Fruit fly (Drosophila melanogaster) whole organism, pupa: ENCODE data around the gene Alp11.

Source experiments
- CG10348 ChIP-seq: fragments of 200-800 bp; sonication (Bioruptor generic); IDR thresholded peaks from 2 replicates; pipeline ENCODE4 v1.3.6; 2022; ENCODE audit warnings: missing biosample characterization, missing genetic modification characterization
- CG12605 ChIP-seq: fragments of 200-800 bp; sonication (Bioruptor generic); IDR thresholded peaks from 2 replicates; pipeline ENCODE4 v1.3.6; 2022; ENCODE audit warnings: missing biosample characterization, missing genetic modification characterization
- CG13204 ChIP-seq: fragments of 200-800 bp; sonication (Bioruptor generic); optimal IDR thresholded peaks from 2 replicates; lab custom pipeline; 2018; ENCODE audit warnings: missing biosample characterization, mild to moderate bottlenecking, missing genetic modification characterization, moderate library complexity
- CG14655 ChIP-seq: fragments of 200-800 bp; sonication (Bioruptor generic); optimal IDR thresholded peaks from 3 replicates; lab custom pipeline; 2017; ENCODE audit warnings: mild to moderate bottlenecking, missing biosample characterization, missing genetic modification reagents, missing genetic modification characterization
- CG15710 ChIP-seq: fragments of 200-800 bp; sonication (Bioruptor generic); optimal IDR thresholded peaks from 2 replicates; lab custom pipeline; 2018; ENCODE audit warnings: missing biosample characterization, mild to moderate bottlenecking, missing genetic modification characterization, moderate library complexity
- CG17806 ChIP-seq: fragments of 200-800 bp; sonication (Bioruptor generic); optimal IDR thresholded peaks from 2 replicates; lab custom pipeline; 2018; ENCODE audit warnings: missing biosample characterization, mild to moderate bottlenecking, missing genetic modification characterization, moderate library complexity
- CG32121 ChIP-seq: fragments of 200-800 bp; sonication (Bioruptor generic); IDR thresholded peaks from 2 replicates; pipeline ENCODE4 v1.3.6; 2022; ENCODE audit warnings: missing biosample characterization, missing genetic modification characterization
- CG34367 ChIP-seq: fragments of 200-800 bp; sonication (Bioruptor generic); optimal IDR thresholded peaks from 2 replicates; lab custom pipeline; 2018; ENCODE audit warnings: missing biosample characterization, mild to moderate bottlenecking, missing genetic modification characterization
- CG4496 ChIP-seq: fragments of 200-800 bp; sonication (Bioruptor generic); IDR thresholded peaks from 3 replicates; pipeline ENCODE4 v1.3.6; 2022; ENCODE audit warnings: missing biosample characterization, missing genetic modification characterization
- CG8159 ChIP-seq: fragments of 200-800 bp; sonication (Bioruptor generic); optimal IDR thresholded peaks from 3 replicates; lab custom pipeline; 2018; ENCODE audit warnings: missing biosample characterization, mild to moderate bottlenecking, missing genetic modification characterization, moderate library complexity
- CG8301 ChIP-seq: fragments of 200-800 bp; sonication (Bioruptor generic); optimal IDR thresholded peaks from 2 replicates; lab custom pipeline; 2018; ENCODE audit warnings: missing biosample characterization, mild to moderate bottlenecking, missing genetic modification characterization
- CG9948 ChIP-seq: fragments of 200-800 bp; sonication (Bioruptor generic); optimal IDR thresholded peaks from 2 replicates; lab custom pipeline; 2018; ENCODE audit warnings: missing biosample characterization, mild to moderate bottlenecking, missing genetic modification characterization, moderate library complexity
- D1 ChIP-seq: fragments of 200-800 bp; sonication (Bioruptor generic); optimal IDR thresholded peaks from 2 replicates; lab custom pipeline; 2018; ENCODE audit warnings: missing biosample characterization, mild to moderate bottlenecking, missing genetic modification characterization, moderate library complexity
- EcR ChIP-seq: fragments of 200-800 bp; sonication (Bioruptor generic); optimal IDR thresholded peaks from 3 replicates; lab custom pipeline; 2019; ENCODE audit warnings: missing biosample characterization, missing genetic modification characterization, mild to moderate bottlenecking, moderate library complexity, missing genetic modification reagents
- Ets98B ChIP-seq: fragments of 200-800 bp; sonication (Bioruptor generic); IDR thresholded peaks from 2 replicates; pipeline ENCODE4 v1.3.6; 2022; ENCODE audit warnings: missing biosample characterization, missing genetic modification characterization
- Pif1A ChIP-seq: fragments of 200-800 bp; sonication (Bioruptor generic); optimal IDR thresholded peaks from 3 replicates; lab custom pipeline; 2016; ENCODE audit warnings: missing biosample characterization, missing genetic modification characterization
- Pif1B ChIP-seq: fragments of 200-800 bp; sonication (Bioruptor generic); optimal IDR thresholded peaks from 3 replicates; lab custom pipeline; 2016; ENCODE audit warnings: missing biosample characterization, missing genetic modification characterization
- Snoo ChIP-seq: fragments of 200-800 bp; sonication (Bioruptor generic); optimal IDR thresholded peaks from 3 replicates; lab custom pipeline; 2017; ENCODE audit warnings: missing biosample characterization, mild to moderate bottlenecking, missing genetic modification characterization, inconsistent platforms
- fd96Ca ChIP-seq: fragments of 200-800 bp; sonication (Bioruptor generic); IDR thresholded peaks from 3 replicates; pipeline ENCODE4 v1.3.6; 2022; ENCODE audit warnings: missing biosample characterization, missing genetic modification characterization
- gl ChIP-seq: fragments of 200-800 bp; sonication (Bioruptor generic); optimal IDR thresholded peaks from 2 replicates; lab custom pipeline; 2018; ENCODE audit warnings: missing biosample characterization, mild to moderate bottlenecking, missing genetic modification characterization
- rn ChIP-seq: fragments of 200-800 bp; sonication (Bioruptor generic); IDR thresholded peaks from 2 replicates; pipeline ENCODE4 v1.3.6; 2022; ENCODE audit warnings: missing biosample characterization, missing genetic modification characterization

Alp11 gene

dm6 chrX:15571939-15572338 lies 15.6 kb upstream of the Alp11 start, which contains the start of gene CG15643:
Gene CG15643, minus strand, starts transcription at chrX:15572149.
- TF ChIP-seq Pif1A (GFP tag; lab: Kevin White, UChicago): no peak
- no peak for TF ChIP-seq CG9948 (tag; lab: Kevin White, UChicago)
- no peak for TF ChIP-seq Snoo (tag; lab: Kevin White, UChicago)
- TF ChIP-seq CG15710 (tag; lab: Kevin White, UChicago): no peak
- no peak for TF ChIP-seq Pif1B (GFP tag; lab: Kevin White, UChicago)
- TF ChIP-seq gl (tag; lab: Kevin White, UChicago): no peak
- no peak for TF ChIP-seq CG8159 (tag; lab: Kevin White, UChicago)
- TF ChIP-seq Ets98B (GFP tag; lab: Robert Waterston, UW): no peak
- TF ChIP-seq CG14655 (GFP tag; lab: Kevin White, UChicago): no peak
- TF ChIP-seq CG32121: no peak
- no peak for TF ChIP-seq EcR (GFP tag; lab: Kevin White, UChicago)
- TF ChIP-seq D1 (tag; lab: Kevin White, UChicago): no peak
- TF ChIP-seq CG17806 (tag; lab: Kevin White, UChicago): no peak
- TF ChIP-seq CG13204 (GFP tag; lab: Kevin White, UChicago): no peak
- no peak for TF ChIP-seq CG34367 (tag; lab: Kevin White, UChicago)
- TF ChIP-seq fd96Ca (GFP tag; lab: Robert Waterston, UW): no peak
- no peak for TF ChIP-seq CG4496 (GFP tag; lab: Robert Waterston, UW)
- TF ChIP-seq CG12605 (GFP tag; lab: Robert Waterston, UW): no peak
- no peak for TF ChIP-seq rn (GFP tag; lab: Robert Waterston, UW)
- no peak for TF ChIP-seq CG10348 (GFP tag; lab: Robert Waterston, UW)
- TF ChIP-seq, all 21 proteins: peak for 0

dm6 chrX:15574384-15574783 lies 13.1 kb upstream of the Alp11 start, which contains the start of gene CG9213:
Gene CG9213, minus strand, starts transcription at chrX:15574535.
- no peak for TF ChIP-seq CG14655 (GFP tag; lab: Kevin White, UChicago)
- no peak for TF ChIP-seq CG9948 (tag; lab: Kevin White, UChicago)
- 0 out of 3 replicates have a peak, but pooled peaks have one; percentile 28 for TF ChIP-seq CG4496 (GFP tag; lab: Robert Waterston, UW)
- TF ChIP-seq, all 21 proteins: peak for 1

DNA sequence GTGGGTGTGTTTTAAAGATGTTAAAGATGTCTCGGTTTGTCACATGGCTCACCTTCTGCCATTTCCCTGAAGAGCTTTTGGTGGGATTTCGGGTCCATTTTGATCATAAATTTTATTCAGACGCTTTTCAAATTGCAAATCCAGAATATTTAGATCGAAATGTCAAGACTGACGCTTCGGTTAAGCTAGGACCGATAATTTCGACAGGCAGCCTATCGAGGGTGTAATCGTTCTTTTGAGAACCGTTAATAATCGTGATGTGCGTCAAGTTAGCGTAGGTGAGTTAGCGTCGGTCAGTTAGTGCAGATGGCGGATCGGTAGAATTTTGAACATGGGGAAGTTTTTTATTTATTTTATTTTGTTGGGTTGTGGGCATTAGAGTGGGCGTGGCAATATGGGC lies 12.0 kb upstream of the Alp11 start, which contains the start of gene CG42299:
TSS of gene CG42299 (minus strand) at position 127 of the 400 bp plus-strand sequence.
- TF ChIP-seq fd96Ca (GFP tag; lab: Robert Waterston, UW) (no peak), rn (GFP tag; lab: Robert Waterston, UW) (no peak), CG4496 (GFP tag; lab: Robert Waterston, UW) (no peak), Ets98B (GFP tag; lab: Robert Waterston, UW) (no peak), CG34367 (tag; lab: Kevin White, UChicago) (no peak), CG13204 (GFP tag; lab: Kevin White, UChicago) (no peak), CG8301 (tag; lab: Kevin White, UChicago) (no peak)
- TF ChIP-seq, all 21 proteins: peak for 0

DNA sequence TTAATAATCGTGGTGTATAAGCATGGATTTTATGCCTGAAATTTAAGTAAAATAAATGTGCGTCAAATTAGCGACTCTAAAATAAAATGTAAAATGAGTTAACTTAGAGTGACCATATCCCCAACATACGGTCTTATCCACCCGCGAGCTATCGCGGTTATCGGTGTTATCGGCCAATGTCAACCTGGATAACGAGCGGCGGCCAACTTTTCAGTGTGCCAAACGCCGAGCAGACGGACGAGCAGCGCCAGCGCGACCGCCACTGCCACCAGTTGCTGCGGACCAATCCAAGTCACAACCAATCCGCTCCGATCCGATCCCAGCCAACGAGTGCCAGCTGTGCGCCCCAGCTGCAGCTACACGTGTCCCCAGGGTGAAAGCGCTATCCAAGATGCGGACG lies 9.5 kb upstream of the Alp11 start, which contains the start of the genes cerv and CG7872:
TSS of gene cerv (minus strand) at position 129 of the 400 bp plus-strand sequence.
TSS of gene CG7872 (plus strand) at position 163 of the 400 bp plus-strand sequence.
- no peak for TF ChIP-seq rn (GFP tag; lab: Robert Waterston, UW)
- TF ChIP-seq CG4496 (GFP tag; lab: Robert Waterston, UW): peak; percentile 63; the same call in 2 of the 3 replicates

DNA sequence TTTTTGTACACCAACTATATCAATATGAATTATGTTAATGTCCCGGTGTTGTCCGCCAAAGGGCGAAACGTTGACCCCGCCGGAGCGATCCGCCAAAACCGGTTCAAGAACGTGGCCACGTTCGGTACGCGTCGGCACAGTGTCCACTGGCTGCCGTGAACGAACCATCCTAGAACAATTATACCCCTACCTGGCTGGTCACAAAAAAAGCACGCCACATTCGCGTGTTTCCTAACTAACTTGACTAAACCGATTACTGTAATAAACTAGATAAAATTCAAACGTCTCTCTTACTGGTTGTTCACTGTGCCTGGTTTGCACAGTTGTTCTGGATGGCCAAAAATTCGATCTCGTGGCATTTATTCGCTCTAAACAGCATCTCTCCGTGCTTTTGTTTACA lies 8.0 kb upstream of the Alp11 start:
- TF ChIP-seq CG32121: peak; percentile 91
- TF ChIP-seq CG17806 (tag; lab: Kevin White, UChicago): peak; percentile 87
- TF ChIP-seq CG9948 (tag; lab: Kevin White, UChicago): peak; percentile 89
- TF ChIP-seq CG10348 (GFP tag; lab: Robert Waterston, UW): peak; percentile 34; the same call in 1 of the 2 replicates
- peak; percentile 84 for TF ChIP-seq CG8159 (tag; lab: Kevin White, UChicago)
- TF ChIP-seq CG8301 (tag; lab: Kevin White, UChicago): peak; percentile 92
- peak; percentile 91 for TF ChIP-seq CG15710 (tag; lab: Kevin White, UChicago)
- TF ChIP-seq CG4496 (GFP tag; lab: Robert Waterston, UW): peak; percentile 97
- peak; percentile 87 for TF ChIP-seq gl (tag; lab: Kevin White, UChicago)
- peak; percentile 93 for TF ChIP-seq Ets98B (GFP tag; lab: Robert Waterston, UW)
- no peak for TF ChIP-seq CG13204 (GFP tag; lab: Kevin White, UChicago)
- TF ChIP-seq Pif1A (GFP tag; lab: Kevin White, UChicago): peak; percentile 96
- peak; percentile 87 for TF ChIP-seq CG12605 (GFP tag; lab: Robert Waterston, UW)
- TF ChIP-seq Snoo (tag; lab: Kevin White, UChicago): peak; percentile 96
- TF ChIP-seq fd96Ca (GFP tag; lab: Robert Waterston, UW): peak; percentile 96
- TF ChIP-seq Pif1B (GFP tag; lab: Kevin White, UChicago): peak; percentile 95
- TF ChIP-seq CG34367 (tag; lab: Kevin White, UChicago): peak; percentile 90
- TF ChIP-seq CG14655 (GFP tag; lab: Kevin White, UChicago): no peak
- TF ChIP-seq rn (GFP tag; lab: Robert Waterston, UW): peak; percentile 79; the same call in 1 of the 2 replicates
- peak; percentile 84 for TF ChIP-seq EcR (GFP tag; lab: Kevin White, UChicago)
- peak; percentile 61 for TF ChIP-seq D1 (tag; lab: Kevin White, UChicago)

DNA sequence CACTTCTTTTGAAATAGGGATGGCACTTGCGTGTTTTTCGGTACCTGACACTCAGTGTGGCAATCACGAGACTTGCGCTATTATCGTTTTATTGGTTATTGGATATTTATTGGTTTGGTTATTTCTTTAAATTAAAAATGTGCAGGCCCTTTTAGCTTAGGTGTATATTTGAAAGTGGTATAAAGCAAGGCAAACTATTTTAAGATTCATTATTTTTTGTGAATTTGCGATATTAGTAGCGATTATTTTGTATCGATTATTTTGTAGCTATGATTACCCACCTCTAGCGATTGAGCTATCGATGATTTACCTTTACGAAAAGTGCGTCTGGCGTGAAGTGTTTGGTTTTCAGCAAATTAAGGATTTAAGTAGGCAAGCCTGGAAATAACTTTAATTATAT lies 4.7 kb upstream of the Alp11 start, which contains the start of the genes CG9215 and CG8097:
TSS of gene CG9215 (minus strand) at position 22 of the 400 bp plus-strand sequence.
TSS of gene CG8097 (plus strand) at position 307 of the 400 bp plus-strand sequence.
- TF ChIP-seq CG9948 (tag; lab: Kevin White, UChicago): peak; percentile 7
- peak; percentile 27 for TF ChIP-seq CG15710 (tag; lab: Kevin White, UChicago)
- no peak for TF ChIP-seq CG8301 (tag; lab: Kevin White, UChicago)
- TF ChIP-seq CG4496 (GFP tag; lab: Robert Waterston, UW): no peak
- no peak for TF ChIP-seq Pif1B (GFP tag; lab: Kevin White, UChicago)
- no peak for TF ChIP-seq CG13204 (GFP tag; lab: Kevin White, UChicago)
- TF ChIP-seq CG17806 (tag; lab: Kevin White, UChicago): no peak
- no peak for TF ChIP-seq EcR (GFP tag; lab: Kevin White, UChicago)
